Worm (Caenorhabditis elegans): ENCODE results near the gene ZK662.6.

DNA sequence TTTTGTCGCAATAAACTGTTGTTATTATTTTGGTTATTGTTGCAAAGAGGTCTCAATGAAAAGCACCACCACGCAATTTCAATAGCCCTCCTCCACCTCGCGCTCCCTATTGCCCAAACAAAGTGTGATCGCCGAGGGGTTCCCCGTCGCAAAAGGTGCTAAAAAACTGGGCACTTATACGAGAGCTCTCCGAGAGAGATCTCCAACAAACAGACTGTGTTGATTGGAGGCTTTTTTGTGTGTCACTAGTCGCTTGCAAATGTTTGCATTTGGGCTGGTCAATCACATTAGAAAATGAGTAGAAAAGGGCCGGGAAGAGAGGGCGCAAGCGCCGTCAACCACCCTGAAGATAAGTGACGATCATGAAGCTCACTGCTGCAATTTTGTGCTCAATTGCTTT is 22.0 kb upstream of the ZK662.6 start, which contains the start of gene ZK662.2:
- TF ChIP-seq elt-2 (tag; optimal IDR thresholded peaks at IDR 0.05) (no peak), nhr-77 (tag; optimal IDR thresholded peaks at IDR 0.05) (no peak), nhr-237 (tag; optimal IDR thresholded peaks at IDR 0.05) (no peak), unc-30 (tag; optimal IDR thresholded peaks at IDR 0.05) (no peak), zip-4 (GFP tag; optimal IDR thresholded peaks at IDR 0.05) (no peak), blmp-1 (tag; optimal IDR thresholded peaks at IDR 0.05) (no peak), fos-1 (tag; optimal IDR thresholded peaks at IDR 0.05) (no peak), zag-1 (tag; optimal IDR thresholded peaks at IDR 0.05) (no peak), nhr-76 (tag; optimal IDR thresholded peaks at IDR 0.05) (no peak), ces-1 (GFP tag; optimal IDR thresholded peaks at IDR 0.05) (no peak), tbx-2 (tag; optimal IDR thresholded peaks at IDR 0.05) (no peak), ztf-11 (tag; optimal IDR thresholded peaks at IDR 0.05) (no peak), mdl-1 (tag; optimal IDR thresholded peaks at IDR 0.05) (no peak)

All from whole organism, L1 larva.